Worm (Caenorhabditis elegans): ENCODE results near the gene R151.8.

R151.8 gene

DNA sequence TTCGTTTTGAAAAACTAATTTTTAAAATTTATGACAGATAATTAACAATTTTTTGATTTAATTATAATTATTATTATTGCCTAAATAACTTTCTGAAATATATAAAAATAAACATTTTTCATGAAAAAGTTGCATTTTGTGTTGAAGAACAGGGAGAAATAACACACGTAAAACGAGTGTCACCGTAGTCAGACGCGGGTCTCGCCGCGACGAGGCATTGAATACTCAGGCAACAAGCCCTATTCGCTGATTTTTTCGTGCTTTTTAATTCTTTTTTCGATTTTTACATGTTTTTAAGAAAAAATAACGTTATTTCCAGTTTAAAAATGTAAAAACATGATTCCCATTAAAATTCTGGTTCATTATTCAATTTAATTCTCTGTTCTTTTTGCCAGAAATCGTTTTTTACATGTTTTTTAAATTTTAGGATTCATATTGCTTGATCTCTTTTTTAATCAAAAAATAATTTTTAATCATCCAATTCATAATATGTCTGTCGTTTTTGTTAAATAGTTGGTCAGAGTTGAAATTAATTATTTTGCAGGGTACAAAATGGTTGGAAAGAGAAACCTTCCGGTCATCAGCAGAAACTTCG, 21.6 kb downstream of the R151.8 start, which contains the start of gene rpl-6 (continued):
- peak; percentile 24; the same call in 1 of the 2 replicates for TF ChIP-seq pha-4 (GFP tag; IDR thresholded peaks at IDR 0.05)
- TF ChIP-seq pha-4 (tag; optimal IDR thresholded peaks at IDR 0.05), result peak; percentile 86
- TF ChIP-seq zip-2 (tag; optimal IDR thresholded peaks at IDR 0.05), result peak; percentile 38
- peak in 1 of 2 experiments; percentile 82 for TF ChIP-seq hif-1 (tag; optimal IDR thresholded peaks at IDR 0.05)
- TF ChIP-seq lim-7 (GFP tag; IDR thresholded peaks at IDR 0.05), result 0 out of 2 replicates have a peak, but pooled peaks have one; percentile 17
- no peak for TF ChIP-seq aly-2 (tag; optimal IDR thresholded peaks at IDR 0.05)
- TF ChIP-seq vab-7 (GFP tag; IDR thresholded peaks at IDR 0.05), result no peak
- TF ChIP-seq ceh-20 (GFP tag; IDR thresholded peaks at IDR 0.05), result peak; percentile 27; the same call in 1 of the 2 replicates
- TF ChIP-seq rbr-2 (tag; optimal IDR thresholded peaks at IDR 0.05), result peak; percentile 79
- no peak for TF ChIP-seq Y48G9A.11 (GFP tag; IDR thresholded peaks at IDR 0.05)
- TF ChIP-seq fos-1 (tag; optimal IDR thresholded peaks at IDR 0.05), result no peak
- peak; percentile 31 for TF ChIP-seq mxl-3 (GFP tag; optimal IDR thresholded peaks at IDR 0.05)
- TF ChIP-seq lsy-2 (tag; optimal IDR thresholded peaks at IDR 0.05), result peak; percentile 98 to 100
- no peak for TF ChIP-seq F26F4.8 (GFP tag; conservative IDR thresholded peaks at IDR 0.05)
- peak; percentile 24 for TF ChIP-seq nhr-48 (tag; optimal IDR thresholded peaks at IDR 0.05)
- TF ChIP-seq T26A8.4 (GFP tag; IDR thresholded peaks at IDR 0.05), result peak; percentile 76
- TF ChIP-seq pqm-1 (tag; optimal IDR thresholded peaks at IDR 0.05), result no peak
- TF ChIP-seq nhr-11 (tag; optimal IDR thresholded peaks at IDR 0.05), result peak; percentile 87
- TF ChIP-seq lin-39 (tag; optimal IDR thresholded peaks at IDR 0.05), result no peak
- TF ChIP-seq lin-29 (GFP tag; IDR thresholded peaks at IDR 0.05), result no peak
- no peak for TF ChIP-seq nhr-41 (GFP tag; IDR thresholded peaks at IDR 0.05)
- TF ChIP-seq tag-97 (GFP tag; IDR thresholded peaks at IDR 0.05), result no peak
- no peak for TF ChIP-seq daf-8 (GFP tag; IDR thresholded peaks at IDR 0.05)
- TF ChIP-seq nhr-28 (tag; optimal IDR thresholded peaks at IDR 0.05), result peak; percentile 88
- peak; percentile 56 for TF ChIP-seq spr-1 (tag; optimal IDR thresholded peaks at IDR 0.05)
- TF ChIP-seq lin-38 (GFP tag; IDR thresholded peaks at IDR 0.05), result peak; percentile 82
- no peak for TF ChIP-seq nhr-76 (tag; optimal IDR thresholded peaks at IDR 0.05)
- peak; percentile 91 for TF ChIP-seq mes-2 (tag; optimal IDR thresholded peaks at IDR 0.05; ENCODE audit: poor library complexity, severe bottlenecking)
- TF ChIP-seq mxl-2 (GFP tag; conservative IDR thresholded peaks at IDR 0.05), result no peak
- TF ChIP-seq ztf-11 (tag; optimal IDR thresholded peaks at IDR 0.05), result no peak
- peak; percentile 77 for TF ChIP-seq lin-13 (GFP tag; optimal IDR thresholded peaks at IDR 0.05)
- no peak for TF ChIP-seq lin-1 (GFP tag; IDR thresholded peaks at IDR 0.05)
- peak; percentile 60 for TF ChIP-seq dmd-6 (GFP tag; IDR thresholded peaks at IDR 0.05)
- no peak for TF ChIP-seq zag-1 (tag; optimal IDR thresholded peaks at IDR 0.05)
- peak; percentile 81 for TF ChIP-seq zfp-2 (tag; optimal IDR thresholded peaks at IDR 0.05)
- no peak for TF ChIP-seq madf-5 (GFP tag; IDR thresholded peaks at IDR 0.05)
- TF ChIP-seq ces-1 (GFP tag; optimal IDR thresholded peaks at IDR 0.05), result no peak
- TF ChIP-seq R02D3.7 (tag; optimal IDR thresholded peaks at IDR 0.05), result no peak
- TF ChIP-seq ceh-82 (tag; optimal IDR thresholded peaks at IDR 0.05), result no peak
- TF ChIP-seq D1046.2 (GFP tag; IDR thresholded peaks at IDR 0.05), result peak; percentile 99
- TF ChIP-seq nhr-111 (GFP tag; optimal IDR thresholded peaks at IDR 0.05), result no peak
- TF ChIP-seq duxl-1 (tag; optimal IDR thresholded peaks at IDR 0.05; ENCODE audit: poor library complexity), result peak; percentile 64
- TF ChIP-seq sdz-12 (GFP tag; optimal IDR thresholded peaks at IDR 0.05), result no peak
- TF ChIP-seq saeg-2 (GFP tag; IDR thresholded peaks at IDR 0.05), result no peak
- TF ChIP-seq skn-1 (tag; optimal IDR thresholded peaks at IDR 0.05), result no peak
- no peak for TF ChIP-seq ceh-62 (tag; optimal IDR thresholded peaks at IDR 0.05)
- TF ChIP-seq attf-4 (tag; optimal IDR thresholded peaks at IDR 0.05), result no peak
- TF ChIP-seq Y105C5A.15 (GFP tag; IDR thresholded peaks at IDR 0.05), result no peak
- TF ChIP-seq daf-16 (GFP tag; optimal IDR thresholded peaks at IDR 0.05), result no peak
- TF ChIP-seq daf-16 (tag; optimal IDR thresholded peaks at IDR 0.05), result peak; percentile 85
- TF ChIP-seq arid-1 (GFP tag; conservative IDR thresholded peaks at IDR 0.05), result peak; percentile 80
- peak; percentile 77 for TF ChIP-seq fkh-10 (GFP tag; optimal IDR thresholded peaks at IDR 0.05)

Measured in whole organism, L4 larva.